Worm (Caenorhabditis elegans) whole organism, L4/young adult: ENCODE data around the gene F29A7.3.

Experiments used
- W03F9.2 ChIP-seq: fragments of 150-350 bp; optimal IDR thresholded peaks from 2 replicates; lab custom pipeline; 2014; ENCODE audit warnings: missing biosample characterization, missing genetic modification characterization
- dao-5 ChIP-seq: sonication (generic microtip); optimal IDR thresholded peaks from 2 replicates; lab custom pipeline; 2016; ENCODE audit warnings: missing genotype, missing genetic modification characterization, moderate library complexity, missing compliant biosample characterization
- him-1 ChIP-seq: sonication (generic microtip); optimal IDR thresholded peaks from 2 replicates; lab custom pipeline; 2016; ENCODE audit warnings: missing genotype, missing genetic modification reagents, missing genetic modification characterization, missing compliant biosample characterization

Gene F29A7.3

DNA sequence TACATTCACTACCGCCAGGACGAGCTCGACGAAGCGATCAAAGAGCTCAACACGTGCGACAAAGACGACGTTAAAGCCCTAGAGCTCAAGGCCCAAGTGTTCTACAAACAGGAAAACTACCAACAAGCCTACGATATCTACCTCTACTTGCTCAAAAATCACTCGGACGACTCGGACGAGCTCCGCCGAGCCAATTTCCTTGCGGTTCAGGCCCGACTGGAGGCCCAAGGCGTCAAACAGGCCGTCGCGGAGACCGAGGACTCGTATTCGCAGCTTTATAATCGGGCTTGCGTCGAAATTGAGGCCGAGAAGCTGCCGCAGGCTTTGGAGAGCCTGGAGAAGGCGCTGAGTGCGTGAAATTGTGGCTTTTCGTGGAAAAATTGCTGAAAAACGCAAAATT lies 34.8 kb downstream of the F29A7.3 start:
- TF ChIP-seq W03F9.2 (no peak), dao-5 (tag; lab: Kevin White, UChicago) (no peak), him-1 (tag; lab: Kevin White, UChicago) (no peak)

DNA sequence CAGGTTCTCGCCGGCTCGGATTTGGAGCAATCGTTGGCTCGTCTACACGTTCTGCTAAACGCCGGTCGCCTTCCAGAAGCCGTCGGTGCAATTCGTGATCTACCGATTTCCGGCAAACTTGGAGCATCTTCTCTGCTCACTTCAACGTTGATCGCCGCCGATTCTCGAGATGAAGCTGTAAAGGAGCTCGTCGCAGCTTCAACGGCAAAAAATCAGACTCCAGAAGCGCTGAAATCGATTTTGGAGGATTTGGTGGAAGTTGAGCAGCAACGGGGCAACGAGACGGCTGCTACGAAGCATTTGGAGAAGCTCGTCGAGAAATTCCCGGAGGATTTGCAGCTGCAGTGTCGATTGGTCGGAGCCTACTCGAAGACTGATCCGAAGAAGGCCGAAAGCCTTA lies 38.6 kb downstream of the F29A7.3 start:
- TF ChIP-seq him-1 (tag; lab: Kevin White, UChicago) (no peak), W03F9.2 (no peak), dao-5 (tag; lab: Kevin White, UChicago) (no peak)

- TF ChIP-seq W03F9.2: no peak
- no peak for TF ChIP-seq him-1 (tag; lab: Kevin White, UChicago)
- TF ChIP-seq dao-5 (tag; lab: Kevin White, UChicago): no peak
Observed at ce11 chrII:2795413-2795812, 42.3 kb downstream of the F29A7.3 start.

DNA sequence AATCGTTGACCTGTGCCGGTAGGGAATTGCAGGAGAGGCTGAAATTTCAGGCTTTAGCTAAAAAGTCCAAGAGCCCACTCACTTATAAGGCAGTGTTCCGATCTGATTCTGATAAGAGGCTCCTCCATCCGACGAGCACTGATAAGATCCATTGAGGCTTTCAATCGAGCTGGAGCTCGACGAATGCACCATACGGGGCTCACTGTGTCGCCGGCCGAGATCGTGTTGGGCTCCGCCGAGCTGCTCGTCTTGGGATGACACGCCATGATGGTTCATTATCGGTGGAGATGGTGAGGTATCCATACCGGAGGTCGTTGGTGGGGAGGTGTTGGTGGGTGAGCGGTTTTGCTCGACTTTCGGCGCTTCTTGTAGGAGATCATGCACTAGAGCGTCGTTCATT lies 43.3 kb downstream of the F29A7.3 start:
- no peak for TF ChIP-seq him-1 (tag; lab: Kevin White, UChicago)
- TF ChIP-seq dao-5 (tag; lab: Kevin White, UChicago): no peak
- no peak for TF ChIP-seq W03F9.2

DNA sequence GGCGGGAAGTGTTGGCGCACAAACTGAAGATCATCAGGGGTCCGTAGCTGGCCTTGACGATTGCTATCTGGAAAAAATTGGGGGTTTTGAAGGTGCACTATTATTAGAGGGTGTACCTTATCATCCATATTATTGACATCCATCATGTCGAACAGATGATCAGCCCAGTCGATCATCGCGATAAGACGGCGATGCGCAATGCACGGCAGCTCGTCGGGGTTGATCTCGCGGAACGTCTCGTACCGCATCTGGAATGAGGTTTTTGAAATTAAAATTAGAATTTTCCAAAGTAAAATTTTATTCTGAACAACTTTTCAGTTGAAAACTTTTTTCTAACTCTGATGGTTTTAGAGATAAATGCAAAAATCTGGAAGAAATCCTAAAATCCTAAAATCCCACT lies 44.9 kb downstream of the F29A7.3 start:
- no peak for TF ChIP-seq dao-5 (tag; lab: Kevin White, UChicago)

ce11 chrII:2800550-2801233 lies 47.6 kb downstream of the F29A7.3 start, which contains the start of gene nhr-119:
Gene nhr-119, minus strand, starts transcription at chrII:2800600.
- TF ChIP-seq dao-5 (tag; lab: Kevin White, UChicago) (no peak), W03F9.2 (peak; percentile 38), him-1 (tag; lab: Kevin White, UChicago) (no peak)

DNA sequence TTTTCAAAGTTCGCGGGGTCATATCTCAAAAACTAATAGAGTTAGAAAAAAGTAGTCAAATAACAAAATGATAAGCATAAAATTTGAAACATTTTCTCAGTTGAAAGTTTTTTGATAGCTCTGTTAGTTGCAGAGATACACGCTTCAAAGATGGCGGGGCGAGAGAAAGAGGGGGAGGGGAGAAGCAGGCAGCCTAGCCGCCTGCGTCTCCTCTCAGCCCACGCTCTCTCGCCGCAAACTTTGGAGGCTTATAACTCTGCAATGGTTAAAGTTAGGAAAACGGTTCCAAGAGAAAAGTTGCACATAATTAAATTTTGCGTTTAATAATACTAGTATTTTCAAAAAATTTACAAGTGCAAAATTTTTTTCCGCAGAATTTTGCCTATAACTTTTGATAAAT lies 48.7 kb downstream of the F29A7.3 start:
- TF ChIP-seq him-1 (tag; lab: Kevin White, UChicago): no peak
- no peak for TF ChIP-seq dao-5 (tag; lab: Kevin White, UChicago)
- no peak for TF ChIP-seq W03F9.2

DNA sequence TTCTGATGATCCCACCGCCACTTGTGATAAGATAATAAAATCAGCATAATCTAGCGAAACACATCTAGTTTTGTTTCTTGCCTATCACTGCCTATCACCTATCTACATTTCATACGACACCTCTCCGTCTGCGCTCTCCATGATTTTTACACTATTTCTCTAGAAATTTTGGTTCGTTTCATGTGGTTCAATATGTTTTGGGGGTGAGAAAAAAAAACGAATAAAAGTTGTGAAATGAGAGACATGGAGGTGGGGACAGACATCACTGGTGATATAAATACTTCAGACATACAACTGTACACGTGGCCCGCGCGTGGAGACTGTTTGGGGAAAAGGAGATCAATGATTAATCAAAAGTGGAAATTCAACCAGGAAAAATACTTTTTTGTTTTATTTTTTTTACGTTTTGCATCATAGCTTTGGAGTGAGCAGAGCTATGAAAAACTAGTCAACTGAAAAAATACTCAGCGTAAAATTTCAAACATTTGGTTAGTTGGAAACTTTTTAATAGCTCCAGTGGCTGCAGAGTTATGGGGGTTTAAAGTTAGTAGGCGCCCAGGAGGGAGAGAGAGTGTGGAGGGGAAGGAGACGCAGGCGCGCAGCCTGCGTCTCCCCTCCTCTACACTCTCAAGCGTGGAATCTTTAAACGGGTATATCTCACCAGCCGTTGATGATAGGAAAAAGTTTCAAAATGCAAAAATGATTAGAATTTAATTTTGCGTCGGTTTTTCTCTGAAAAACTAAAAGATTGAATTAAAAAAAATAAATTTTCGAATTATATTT lies 49.9 kb downstream of the F29A7.3 start:
- TF ChIP-seq dao-5 (tag; lab: Kevin White, UChicago) (no peak), W03F9.2 (no peak), him-1 (tag; lab: Kevin White, UChicago) (no peak)
